Fruit fly (Drosophila melanogaster) whole organism, embryonic: ENCODE results near the gene Galphai.

ENCODE experiments used
- Asciz ChIP-seq: fragments of 200-800 bp; sonication (Bioruptor generic); optimal IDR thresholded peaks from 2 replicates; lab custom pipeline; 2017; ENCODE audit warnings: missing biosample characterization, mild to moderate bottlenecking, missing genetic modification characterization, missing genetic modification reagents
- Atf-2 ChIP-seq: fragments of 200-800 bp; sonication (Bioruptor generic); optimal IDR thresholded peaks from 2 replicates; lab custom pipeline; 2016; ENCODE audit warnings: missing biosample characterization, missing genetic modification characterization
- B-H1 ChIP-seq: fragments of 200-800 bp; sonication (Bioruptor generic); IDR thresholded peaks from 3 replicates; pipeline ENCODE4 v1.3.6; 2022; ENCODE audit warnings: missing biosample characterization, missing genetic modification characterization
- CG11456 ChIP-seq: fragments of 200-800 bp; sonication (Bioruptor generic); IDR thresholded peaks from 3 replicates; pipeline ENCODE4 v1.3.6; 2022; ENCODE audit warnings: missing biosample characterization, missing genetic modification characterization
- CG11695 ChIP-seq: fragments of 200-800 bp; sonication (Bioruptor generic); IDR thresholded peaks from 3 replicates; pipeline ENCODE4 v1.3.6; 2022; ENCODE audit warnings: missing biosample characterization, missing genetic modification characterization
- CG14014 ChIP-seq: fragments of 200-800 bp; sonication (Bioruptor generic); IDR thresholded peaks from 2 replicates; pipeline ENCODE4 v1.3.6; 2022; ENCODE audit warnings: missing biosample characterization, missing genetic modification characterization
- CG15011 ChIP-seq: fragments of 200-800 bp; sonication (Bioruptor generic); optimal IDR thresholded peaks from 3 replicates; lab custom pipeline; 2018; ENCODE audit warnings: missing biosample characterization, mild to moderate bottlenecking, missing genetic modification characterization
- CG15269 ChIP-seq: fragments of 200-800 bp; sonication (Bioruptor generic); optimal IDR thresholded peaks from 2 replicates; lab custom pipeline; 2018; ENCODE audit warnings: missing biosample characterization, mild to moderate bottlenecking, missing genetic modification characterization, moderate library complexity
- CG15514 ChIP-seq: fragments of 200-800 bp; sonication (Bioruptor generic); optimal IDR thresholded peaks from 3 replicates; lab custom pipeline; 2017; ENCODE audit warnings: missing biosample characterization, missing genetic modification characterization, mild to moderate bottlenecking, moderate library complexity, missing genetic modification reagents
- CG17328 ChIP-seq: fragments of 200-800 bp; sonication (Bioruptor generic); IDR thresholded peaks from 2 replicates; pipeline ENCODE4 v1.3.6; 2022; ENCODE audit warnings: missing biosample characterization, missing genetic modification characterization
- CG17361 ChIP-seq: fragments of 200-800 bp; sonication (Bioruptor generic); IDR thresholded peaks from 3 replicates; pipeline ENCODE4 v1.3.6; 2022; ENCODE audit warnings: missing biosample characterization, missing genetic modification characterization
- CG18262 ChIP-seq: fragments of 200-800 bp; optimal IDR thresholded peaks from 3 replicates; lab custom pipeline; 2019; ENCODE audit warnings: missing biosample characterization, mild to moderate bottlenecking, missing genetic modification characterization, moderate library complexity
- CG2712 ChIP-seq: fragments of 200-800 bp; optimal IDR thresholded peaks from 3 replicates; lab custom pipeline; 2019; ENCODE audit warnings: missing biosample characterization, mild to moderate bottlenecking, missing genetic modification characterization, moderate library complexity
- CG30403 ChIP-seq: fragments of 200-800 bp; sonication (Bioruptor generic); optimal IDR thresholded peaks from 3 replicates; lab custom pipeline; 2016; ENCODE audit warnings: missing biosample characterization, missing genetic modification characterization
- CG31441 ChIP-seq: fragments of 200-800 bp; sonication (Bioruptor generic); IDR thresholded peaks from 2 replicates; pipeline ENCODE4 v1.3.6; 2022; ENCODE audit warnings: missing biosample characterization, missing genetic modification characterization
- CG6689 ChIP-seq: fragments of 200-800 bp; sonication (Bioruptor generic); IDR thresholded peaks from 2 replicates; pipeline ENCODE4 v1.3.6; 2022; ENCODE audit warnings: missing biosample characterization, missing genetic modification characterization
- CG7357 ChIP-seq: fragments of 200-800 bp; sonication (Bioruptor generic); IDR thresholded peaks from 3 replicates; pipeline ENCODE4 v1.3.6; 2022; ENCODE audit warnings: missing biosample characterization, missing genetic modification characterization
- CG7963 ChIP-seq: fragments of 200-800 bp; sonication (Bioruptor generic); IDR thresholded peaks from 3 replicates; pipeline ENCODE4 v1.3.6; 2022; ENCODE audit warnings: missing biosample characterization, missing genetic modification characterization; ENCODE audit not compliant: partially characterized antibody
- CG8089 ChIP-seq: fragments of 200-800 bp; sonication (Bioruptor generic); optimal IDR thresholded peaks from 3 replicates; lab custom pipeline; 2016; ENCODE audit warnings: missing biosample characterization, missing genetic modification characterization
- CG9609 ChIP-seq: fragments of 200-800 bp; sonication (Bioruptor generic); optimal IDR thresholded peaks from 3 replicates; lab custom pipeline; 2016; ENCODE audit warnings: missing biosample characterization, missing genetic modification characterization
- Doc2 ChIP-seq: fragments of 200-800 bp; sonication (Bioruptor generic); IDR thresholded peaks from 2 replicates; pipeline ENCODE4 v1.3.6; 2022; ENCODE audit warnings: missing biosample characterization, missing genetic modification characterization
- Drgx ChIP-seq: fragments of 200-800 bp; sonication (Bioruptor generic); IDR thresholded peaks from 2 replicates; pipeline ENCODE4 v1.3.6; 2022; ENCODE audit warnings: missing biosample characterization, missing genetic modification characterization
- NC2β ChIP-seq: fragments of 200-800 bp; sonication (Bioruptor generic); optimal IDR thresholded peaks from 2 replicates; lab custom pipeline; 2016; ENCODE audit warnings: missing biosample characterization, missing genetic modification characterization
- Ptx1 ChIP-seq: fragments of 200-800 bp; sonication (Bioruptor generic); IDR thresholded peaks from 2 replicates; pipeline ENCODE4 v1.3.6; 2022; ENCODE audit warnings: missing biosample characterization, missing genetic modification characterization
- Ravus ChIP-seq: fragments of 200-800 bp; sonication (Bioruptor generic); IDR thresholded peaks from 2 replicates; pipeline ENCODE4 v1.3.6; 2022; ENCODE audit warnings: missing biosample characterization, missing genetic modification characterization
- Rfx ChIP-seq: fragments of 200-800 bp; sonication (Bioruptor generic); IDR thresholded peaks from 2 replicates; pipeline ENCODE4 v1.3.6; 2022; ENCODE audit warnings: missing biosample characterization, missing genetic modification characterization
- Rx ChIP-seq: fragments of 200-800 bp; sonication (Bioruptor generic); IDR thresholded peaks from 2 replicates; pipeline ENCODE4 v1.3.6; 2022; ENCODE audit warnings: missing biosample characterization, missing genetic modification characterization
- Side ChIP-seq: fragments of 200-800 bp; sonication (Bioruptor generic); optimal IDR thresholded peaks from 2 replicates; lab custom pipeline; 2016; ENCODE audit warnings: missing biosample characterization, missing genetic modification characterization
- Vsx1 ChIP-seq: fragments of 200-800 bp; sonication (Bioruptor generic); optimal IDR thresholded peaks from 2 replicates; lab custom pipeline; 2017; ENCODE audit warnings: missing biosample characterization, mild to moderate bottlenecking, missing genetic modification characterization, missing genetic modification reagents
- aop ChIP-seq: fragments of 200-800 bp; sonication (Bioruptor generic); IDR thresholded peaks from 2 replicates; pipeline ENCODE4 v1.3.6; 2022; ENCODE audit warnings: missing biosample characterization, missing genetic modification characterization
- ap ChIP-seq: fragments of 200-800 bp; sonication (Bioruptor generic); IDR thresholded peaks from 2 replicates; pipeline ENCODE4 v1.3.6; 2022; ENCODE audit warnings: missing biosample characterization, missing genetic modification characterization
- bsh ChIP-seq, 2 experiments: fragments of 200-800 bp; sonication (Bioruptor generic); optimal IDR thresholded peaks; 2 replicates each; lab custom pipeline; 2017 to 2018; ENCODE audit warnings: mild to moderate bottlenecking in 2 of 2, missing biosample characterization in 2 of 2, missing genetic modification characterization in 2 of 2, moderate library complexity in 1 of 2
- cad ChIP-seq: fragments of >200 bp; optimal IDR thresholded peaks from 2 replicates; lab custom pipeline; 2017; ENCODE audit warnings: missing biosample characterization, missing genetic modification characterization
- croc ChIP-seq: fragments of 200-800 bp; sonication (Bioruptor generic); conservative IDR thresholded peaks from 3 replicates; pipeline ENCODE4 v1.3.6; 2022; ENCODE audit warnings: missing biosample characterization, missing genetic modification characterization
- danr ChIP-seq: fragments of 200-800 bp; sonication (Bioruptor generic); IDR thresholded peaks from 2 replicates; pipeline ENCODE4 v1.3.6; 2022; ENCODE audit warnings: missing biosample characterization, missing genetic modification characterization
- dmrt99B ChIP-seq: fragments of 200-800 bp; sonication (Bioruptor generic); optimal IDR thresholded peaks from 2 replicates; lab custom pipeline; 2018; ENCODE audit warnings: missing biosample characterization, mild to moderate bottlenecking, missing genetic modification characterization, moderate library complexity
- dysf ChIP-seq: fragments of 200-800 bp; sonication (Bioruptor generic); IDR thresholded peaks from 3 replicates; pipeline ENCODE4 v1.3.6; 2022; ENCODE audit warnings: missing biosample characterization, missing genetic modification characterization
- ewg ChIP-seq: fragments of 200-800 bp; sonication (Bioruptor generic); optimal IDR thresholded peaks from 3 replicates; lab custom pipeline; 2017; ENCODE audit warnings: mild to moderate bottlenecking, missing biosample characterization, missing genetic modification reagents, missing genetic modification characterization
- gem ChIP-seq: fragments of 200-800 bp; sonication (Bioruptor generic); optimal IDR thresholded peaks from 2 replicates; lab custom pipeline; 2019; ENCODE audit warnings: missing biosample characterization, mild to moderate bottlenecking, missing genetic modification characterization, moderate library complexity
- lmd ChIP-seq: fragments of 200-800 bp; sonication (Bioruptor generic); IDR thresholded peaks from 2 replicates; pipeline ENCODE4 v1.3.6; 2022; ENCODE audit warnings: missing biosample characterization, missing genetic modification characterization
- mirr ChIP-seq: fragments of 200-800 bp; sonication (Bioruptor generic); optimal IDR thresholded peaks from 3 replicates; lab custom pipeline; 2018; ENCODE audit warnings: missing biosample characterization, mild to moderate bottlenecking, missing genetic modification characterization
- pan ChIP-seq, 4 experiments: fragments of >200 bp in 3 of 4; fragments of 200-800 bp in 1 of 4; sonication (Bioruptor generic) in 1 of 4; optimal IDR thresholded peaks in 3 of 4; IDR thresholded peaks in 1 of 4; 2 replicates each; pipeline versions ENCODE4 v1.3.6 to Lab custom; 2017 to 2022; ENCODE audit warnings: missing biosample characterization in 2 of 4, missing genetic modification characterization in 2 of 4, mixed read lengths in 1 of 4
- pros ChIP-seq: fragments of 200-800 bp; sonication (Bioruptor generic); optimal IDR thresholded peaks from 3 replicates; lab custom pipeline; 2019; ENCODE audit warnings: missing biosample characterization, mild to moderate bottlenecking, missing genetic modification characterization, moderate library complexity
- sens ChIP-seq: fragments of 200-800 bp; sonication (Bioruptor generic); peaks from one replicate; lab custom pipeline; 2016; ENCODE audit warnings: missing biosample characterization, missing genetic modification characterization
- tap ChIP-seq: fragments of 200-800 bp; optimal IDR thresholded peaks from 3 replicates; lab custom pipeline; 2019; ENCODE audit warnings: missing biosample characterization, mild to moderate bottlenecking, missing genetic modification characterization, moderate library complexity
- ttk ChIP-seq: fragments of 200-800 bp; sonication (Bioruptor generic); IDR thresholded peaks from 2 replicates; pipeline ENCODE4 v2.1.2; 2022; ENCODE audit warnings: missing biosample characterization, missing genetic modification characterization
- tx ChIP-seq: fragments of 200-800 bp; sonication (Bioruptor generic); optimal IDR thresholded peaks from 2 replicates; lab custom pipeline; 2016; ENCODE audit warnings: missing biosample characterization, missing genetic modification characterization
- unpg ChIP-seq: fragments of 200-800 bp; sonication (Bioruptor generic); optimal IDR thresholded peaks from 3 replicates; lab custom pipeline; 2018; ENCODE audit warnings: missing biosample characterization, mild to moderate bottlenecking, missing genetic modification characterization, moderate library complexity

Gene Galphai

dm6 chr3L:7001855-7002254 lies 22.0 kb upstream of the Galphai start:
- 0 out of 3 replicates have a peak, but pooled peaks have one; percentile 17 for TF ChIP-seq CG11695 (GFP tag; lab: Robert Waterston, UW)
- TF ChIP-seq ap (GFP tag; lab: Robert Waterston, UW) = no peak
- TF ChIP-seq Vsx1 = no peak
- TF ChIP-seq unpg (GFP tag; lab: Kevin White, UChicago) = peak; percentile 15
- TF ChIP-seq ewg (GFP tag; lab: Kevin White, UChicago) = no peak
- no peak for TF ChIP-seq Doc2
- TF ChIP-seq B-H1 (GFP tag; lab: Robert Waterston, UW) = 0 out of 3 replicates have a peak, but pooled peaks have one; percentile 13
- no peak for TF ChIP-seq CG8089 (GFP tag; lab: Kevin White, UChicago)
- TF ChIP-seq aop (GFP tag; lab: Robert Waterston, UW) = no peak
- no peak for TF ChIP-seq CG9609 (GFP tag; lab: Kevin White, UChicago)
- TF ChIP-seq pan (optimal IDR thresholded peaks at IDR 0.05; lab: Kevin White, UChicago) = no peak
- peak in 1 of 2 experiments; percentile 42 for TF ChIP-seq pan (GFP tag; optimal IDR thresholded peaks at IDR 0.05 in 1 of 2, IDR thresholded peaks at IDR 0.05 in 1 of 2)
- TF ChIP-seq Drgx (GFP tag; lab: Robert Waterston, UW) = peak; percentile 31; the same call in 1 of the 2 replicates
- TF ChIP-seq CG6689 = peak; percentile 51; the same call in 1 of the 2 replicates
- peak; percentile 11 for TF ChIP-seq CG18262 (tag; lab: Kevin White, UChicago)
- TF ChIP-seq CG31441 (GFP tag; lab: Robert Waterston, UW) = peak; percentile 47; the same call in 1 of the 2 replicates
- TF ChIP-seq tx = no peak
- no peak for TF ChIP-seq CG7963
- no peak for TF ChIP-seq Atf-2 (GFP tag; lab: Kevin White, UChicago)
- TF ChIP-seq CG15514 (GFP tag; lab: Kevin White, UChicago) = no peak
- TF ChIP-seq Rfx = 0 out of 2 replicates have a peak, but pooled peaks have one; percentile 15
- no peak for TF ChIP-seq CG15011 (GFP tag; lab: Kevin White, UChicago)
- peak; percentile 31 for TF ChIP-seq lmd (GFP tag; lab: Robert Waterston, UW)
- TF ChIP-seq CG30403 (GFP tag; lab: Kevin White, UChicago) = peak; percentile 24
- no peak for TF ChIP-seq CG7357 (GFP tag; lab: Robert Waterston, UW)
- TF ChIP-seq sens (GFP tag; lab: Kevin White, UChicago) = peak; percentile 3
- no peak for TF ChIP-seq CG15269
- TF ChIP-seq Side (GFP tag; lab: Kevin White, UChicago) = no peak
- 0 out of 2 replicates have a peak, but pooled peaks have one; percentile 20 for TF ChIP-seq ttk (GFP tag; lab: Robert Waterston, UW)
- peak; percentile 51 for TF ChIP-seq gem
- no peak for TF ChIP-seq bsh (GFP tag; optimal IDR thresholded peaks at IDR 0.05; lab: Kevin White, UChicago)
- TF ChIP-seq Ravus (GFP tag; lab: Robert Waterston, UW) = no peak
- no peak for TF ChIP-seq CG11456 (GFP tag; lab: Robert Waterston, UW)
- peak; percentile 9 for TF ChIP-seq dmrt99B (tag; lab: Kevin White, UChicago)
- peak; percentile 41; the same call in 1 of the 3 replicates for TF ChIP-seq dysf (GFP tag; lab: Robert Waterston, UW)
- TF ChIP-seq NC2β (GFP tag; lab: Kevin White, UChicago) = no peak
- TF ChIP-seq CG2712 (tag; lab: Kevin White, UChicago) = peak; percentile 32
- no peak for TF ChIP-seq cad (GFP tag; lab: Kevin White, UChicago)
- TF ChIP-seq CG17328 = no peak
- TF ChIP-seq croc (GFP tag; lab: Robert Waterston, UW) = no peak
- no peak for TF ChIP-seq danr
- TF ChIP-seq CG17361 (GFP tag; lab: Robert Waterston, UW) = peak; percentile 45; the same call in 2 of the 3 replicates
- TF ChIP-seq Rx = 0 out of 2 replicates have a peak, but pooled peaks have one; percentile 9
- no peak for TF ChIP-seq tap
- no peak for TF ChIP-seq pros (GFP tag; lab: Kevin White, UChicago)
- TF ChIP-seq Ptx1 (GFP tag; lab: Robert Waterston, UW) = 0 out of 2 replicates have a peak, but pooled peaks have one; percentile 26
- TF ChIP-seq CG14014 (GFP tag; lab: Robert Waterston, UW) = no peak
- no peak for TF ChIP-seq Asciz (GFP tag; lab: Kevin White, UChicago)
- no peak for TF ChIP-seq mirr
